Worm (Caenorhabditis elegans) whole organism, L3 larva: ENCODE data around the gene cutl-19.

Experiments
- R02D3.7 ChIP-seq: fragments of 150-350 bp; optimal IDR thresholded peaks from 2 replicates; lab custom pipeline; 2014; ENCODE audit warnings: missing biosample characterization, missing genetic modification characterization
- aly-2 ChIP-seq: fragments of 150-350 bp; optimal IDR thresholded peaks from 2 replicates; lab custom pipeline; 2014; ENCODE audit warnings: missing biosample characterization, missing genetic modification characterization
- ama-1 ChIP-seq: fragments of 150-350 bp; optimal IDR thresholded peaks from 2 replicates; lab custom pipeline; 2018
- ceh-16 ChIP-seq: sonication (generic microtip); optimal IDR thresholded peaks from 2 replicates; lab custom pipeline; 2017; ENCODE audit warnings: missing biosample characterization, missing genetic modification characterization
- ceh-82 ChIP-seq: fragments of 150-350 bp; optimal IDR thresholded peaks from 2 replicates; lab custom pipeline; 2014; ENCODE audit warnings: missing biosample characterization, missing genetic modification characterization
- egl-27 ChIP-seq: sonication (generic microtip); optimal IDR thresholded peaks from 4 replicates; lab custom pipeline; 2017; ENCODE audit warnings: missing biosample characterization, missing genetic modification reagents, missing genetic modification characterization
- elt-2 ChIP-seq: sonication (generic microtip); optimal IDR thresholded peaks from 2 replicates; lab custom pipeline; 2016; ENCODE audit warnings: missing genetic modification reagents, mild to moderate bottlenecking, missing genetic modification characterization, missing compliant biosample characterization
- eor-1 ChIP-seq, 2 experiments: fragments of 150-350 bp; optimal IDR thresholded peaks; 2 replicates each; lab custom pipeline; 2014 to 2018; ENCODE audit warnings: missing biosample characterization in 2 of 2, missing genetic modification characterization in 2 of 2
- fkh-10 ChIP-seq: sonication (generic microtip); optimal IDR thresholded peaks from 2 replicates; lab custom pipeline; 2017; ENCODE audit warnings: missing biosample characterization, missing genetic modification reagents, missing genetic modification characterization
- fkh-2 ChIP-seq: fragments of 150-350 bp; optimal IDR thresholded peaks from 2 replicates; lab custom pipeline; 2014; ENCODE audit warnings: missing biosample characterization, missing genetic modification reagents, missing genetic modification characterization
- fos-1 ChIP-seq: fragments of 150-350 bp; optimal IDR thresholded peaks from 2 replicates; lab custom pipeline; 2014; ENCODE audit warnings: missing biosample characterization, missing genetic modification characterization
- hmg-11 ChIP-seq: sonication (generic microtip); optimal IDR thresholded peaks from 2 replicates; lab custom pipeline; 2016; ENCODE audit warnings: missing genetic modification characterization, missing compliant biosample characterization
- jun-1 ChIP-seq: fragments of 150-350 bp; optimal IDR thresholded peaks from 2 replicates; lab custom pipeline; 2014; ENCODE audit warnings: missing biosample characterization, missing genetic modification reagents, missing genetic modification characterization
- lin-15B ChIP-seq: fragments of 150-350 bp; optimal IDR thresholded peaks from 2 replicates; lab custom pipeline; 2014; ENCODE audit warnings: missing biosample characterization, missing genetic modification characterization
- lin-39 ChIP-seq: fragments of 150-350 bp; optimal IDR thresholded peaks from 2 replicates; lab custom pipeline; 2018; ENCODE audit warnings: missing biosample characterization, missing genetic modification reagents, missing genetic modification characterization
- lsy-12 ChIP-seq: sonication (generic microtip); optimal IDR thresholded peaks from 2 replicates; lab custom pipeline; 2016; ENCODE audit warnings: mild to moderate bottlenecking, missing genetic modification characterization, missing compliant biosample characterization
- mdl-1 ChIP-seq: fragments of 150-350 bp; optimal IDR thresholded peaks from 2 replicates; lab custom pipeline; 2014; ENCODE audit warnings: missing biosample characterization, missing genetic modification characterization
- nfya-1 ChIP-seq: sonication (generic microtip); optimal IDR thresholded peaks from 2 replicates; lab custom pipeline; 2017; ENCODE audit warnings: missing genetic modification characterization, mild to moderate bottlenecking, missing compliant biosample characterization, antibody characterized with exemption, moderate library complexity; ENCODE audit not compliant: insufficient read depth
- nhr-11 ChIP-seq: fragments of 150-350 bp; optimal IDR thresholded peaks from 2 replicates; lab custom pipeline; 2014; ENCODE audit warnings: missing biosample characterization, missing genetic modification characterization
- nhr-23 ChIP-seq: fragments of 150-350 bp; optimal IDR thresholded peaks from 2 replicates; lab custom pipeline; 2014; ENCODE audit warnings: missing biosample characterization, missing genetic modification reagents, missing genetic modification characterization
- nhr-237 ChIP-seq: fragments of 150-350 bp; optimal IDR thresholded peaks from 2 replicates; lab custom pipeline; 2014; ENCODE audit warnings: missing biosample characterization, missing genetic modification characterization
- nhr-25 ChIP-seq: sonication (generic microtip); optimal IDR thresholded peaks from 2 replicates; lab custom pipeline; 2017; ENCODE audit warnings: missing biosample characterization, missing genetic modification characterization
- nhr-43 ChIP-seq: sonication (generic microtip); optimal IDR thresholded peaks from 2 replicates; lab custom pipeline; 2016; ENCODE audit warnings: mild to moderate bottlenecking, missing genetic modification characterization, missing compliant biosample characterization; ENCODE audit not compliant: poor library complexity, severe bottlenecking
- nhr-67 ChIP-seq: fragments of 150-350 bp; optimal IDR thresholded peaks from 2 replicates; lab custom pipeline; 2014; ENCODE audit warnings: missing biosample characterization, missing genetic modification characterization
- pha-4 ChIP-seq: fragments of 150-350 bp; optimal IDR thresholded peaks from 2 replicates; lab custom pipeline; 2014; ENCODE audit warnings: missing biosample characterization, missing genetic modification reagents, missing genetic modification characterization
- pqm-1 ChIP-seq: fragments of 150-350 bp; optimal IDR thresholded peaks from 2 replicates; lab custom pipeline; 2017; ENCODE audit warnings: missing biosample characterization, missing genetic modification characterization, inconsistent platforms
- skn-1 ChIP-seq: fragments of 150-350 bp; optimal IDR thresholded peaks from 2 replicates; lab custom pipeline; 2014; ENCODE audit warnings: missing biosample characterization, missing genetic modification characterization
- snpc-4 ChIP-seq: fragments of 150-350 bp; optimal IDR thresholded peaks from 2 replicates; lab custom pipeline; 2014; ENCODE audit warnings: missing biosample characterization, missing genetic modification characterization
- unc-39 ChIP-seq: sonication (generic microtip); optimal IDR thresholded peaks from 4 replicates; lab custom pipeline; 2017; ENCODE audit warnings: missing biosample characterization, missing genetic modification characterization
- unc-62 ChIP-seq: fragments of 150-350 bp; sonication (generic microtip); optimal IDR thresholded peaks from 4 replicates; lab custom pipeline; 2014; ENCODE audit warnings: missing biosample characterization, missing genetic modification reagents, missing genetic modification characterization
- zag-1 ChIP-seq: fragments of 150-350 bp; optimal IDR thresholded peaks from 2 replicates; lab custom pipeline; 2014; ENCODE audit warnings: missing biosample characterization, missing genetic modification characterization
- ztf-11 ChIP-seq: fragments of 150-350 bp; optimal IDR thresholded peaks from 2 replicates; lab custom pipeline; 2014; ENCODE audit warnings: missing biosample characterization, missing genetic modification characterization
- ztf-4 ChIP-seq: fragments of 150-350 bp; optimal IDR thresholded peaks from 2 replicates; lab custom pipeline; 2014; ENCODE audit warnings: missing biosample characterization, missing genetic modification characterization

The cutl-19 gene

ce11 chrIII:5225321-5225720, 7.9 kb upstream of the cutl-19 start, which contains the start of gene nex-1:
Gene nex-1 (plus strand): TSS chrIII:5225621.
- TF ChIP-seq lsy-12 (no peak), unc-39 (tag; lab: Kevin White, UChicago) (no peak), nhr-25 (tag; lab: Kevin White, UChicago) (no peak), zag-1 (tag; lab: Kevin White, UChicago) (no peak), pha-4 (no peak), nfya-1 (tag; lab: Kevin White, UChicago) (no peak), ztf-4 (no peak), nhr-237 (no peak), lin-15B (tag; lab: Kevin White, UChicago) (no peak), ztf-11 (tag; lab: Kevin White, UChicago) (no peak), ceh-82 (tag; lab: Kevin White, UChicago) (no peak), aly-2 (tag; lab: Kevin White, UChicago) (no peak), unc-62 (GFP tag; lab: Kevin White, UChicago) (no peak), mdl-1 (tag; lab: Kevin White, UChicago) (no peak), fkh-10 (GFP tag; lab: Kevin White, UChicago) (no peak)

DNA sequence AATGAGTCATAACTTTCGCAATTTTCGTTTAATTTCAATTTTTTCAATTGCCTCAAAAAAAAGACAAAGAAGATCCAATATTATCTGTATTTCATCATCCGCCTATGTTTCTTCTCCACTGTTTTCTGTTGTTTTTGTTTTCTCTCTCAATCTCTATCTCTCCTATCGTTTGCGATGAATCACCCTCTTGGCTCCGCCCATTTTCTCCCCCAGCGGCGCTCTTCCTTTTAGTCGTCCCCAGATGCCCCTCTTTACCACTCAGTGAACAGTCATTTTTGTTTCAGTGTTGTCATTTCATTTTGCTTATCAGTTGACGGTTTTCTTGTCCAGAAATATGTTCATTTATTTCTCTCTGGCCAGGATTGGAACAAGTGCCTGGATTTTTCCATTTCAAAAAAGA, 7.5 kb upstream of the cutl-19 start:
- no peak for TF ChIP-seq zag-1 (tag; lab: Kevin White, UChicago)
- TF ChIP-seq lsy-12: no peak
- peak; percentile 12 for TF ChIP-seq pha-4
- TF ChIP-seq fos-1 (tag; lab: Kevin White, UChicago): peak; percentile 10
- peak; percentile 12 for TF ChIP-seq pqm-1 (tag; lab: Kevin White, UChicago)
- no peak for TF ChIP-seq nhr-11 (tag; lab: Kevin White, UChicago)
- TF ChIP-seq hmg-11 (tag; lab: Kevin White, UChicago): no peak
- TF ChIP-seq fkh-2 (tag; lab: Kevin White, UChicago): no peak
- TF ChIP-seq nhr-23: peak; percentile 44
- no peak for TF ChIP-seq nhr-25 (tag; lab: Kevin White, UChicago)
- TF ChIP-seq unc-62 (GFP tag; lab: Kevin White, UChicago): no peak
- TF ChIP-seq nfya-1 (tag; lab: Kevin White, UChicago): peak; percentile 28
- peak; percentile 37 for TF ChIP-seq elt-2 (tag; lab: Kevin White, UChicago)
- peak; percentile 44 for TF ChIP-seq jun-1 (tag; lab: Kevin White, UChicago)
- TF ChIP-seq snpc-4: no peak
- peak; percentile 20 for TF ChIP-seq ama-1 (lab: Kevin White, UChicago)
- peak; percentile 3 for TF ChIP-seq egl-27 (tag; lab: Kevin White, UChicago)

- TF ChIP-seq pha-4 (peak; percentile 97), eor-1 (tag; optimal IDR thresholded peaks at IDR 0.05; lab: Kevin White, UChicago) (no peak)
These were observed 5.4 kb upstream of the cutl-19 start for ce11 chrIII:5222777-5223176.

DNA sequence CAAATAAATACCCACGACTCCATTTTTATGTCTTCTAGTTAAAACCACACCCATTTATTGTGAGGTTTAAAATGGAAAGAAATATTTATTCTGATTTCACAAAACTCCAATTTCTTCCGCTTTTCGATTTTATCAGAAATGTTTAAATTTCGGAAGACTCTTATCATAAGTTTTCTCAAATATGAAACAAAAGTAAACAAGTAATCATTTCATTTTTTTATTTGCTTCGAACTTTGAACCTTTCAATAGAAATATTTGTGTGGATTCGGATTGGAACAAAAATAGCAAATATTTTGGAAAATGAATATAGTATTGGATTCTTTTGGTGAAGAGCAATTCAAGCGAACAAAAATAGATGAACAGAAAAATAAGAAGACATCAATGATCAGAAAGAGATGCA, 4.4 kb upstream of the cutl-19 start:
- TF ChIP-seq pha-4 (peak; percentile 91), ama-1 (lab: Kevin White, UChicago) (no peak)

DNA sequence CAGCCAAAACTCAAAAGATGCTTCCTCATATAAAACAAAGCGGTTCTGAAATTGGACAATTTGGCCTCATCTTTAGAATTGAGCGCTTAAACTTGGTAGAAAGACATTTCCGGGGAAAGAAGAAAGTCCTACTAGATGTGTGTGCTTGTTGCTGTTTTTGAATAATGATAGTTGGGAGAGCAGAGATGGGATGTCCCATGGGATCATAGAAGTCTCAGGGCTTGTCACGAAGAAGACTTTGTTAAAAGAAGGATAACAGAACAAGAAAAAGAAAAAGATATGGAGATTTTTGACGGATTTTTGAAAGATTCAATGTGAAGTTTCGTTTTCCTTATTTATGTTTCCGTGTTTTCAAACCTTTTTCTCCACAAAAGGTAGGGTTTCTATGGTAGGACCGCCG, 1.3 kb upstream of the cutl-19 start, which contains the start of gene ZC155.2:
TSS of gene ZC155.2 (plus strand) at position 301 of the 400 bp plus-strand sequence.
- TF ChIP-seq pha-4 (no peak), lin-39 (tag; lab: Kevin White, UChicago) (peak; percentile 15)

ce11 chrIII:5215375-5215774, 2.0 kb downstream of the cutl-19 start, which contains the start of gene ZC155.4:
Gene ZC155.4 (minus strand): TSS chrIII:5215475.
- TF ChIP-seq nhr-11 (tag; lab: Kevin White, UChicago) (no peak), jun-1 (tag; lab: Kevin White, UChicago) (no peak), nhr-43 (tag; lab: Kevin White, UChicago) (no peak), nhr-67 (no peak), snpc-4 (no peak)
- TF ChIP-seq, all 47 proteins: peak for 0

ce11 chrIII:5214162-5214561, 3.2 kb downstream of the cutl-19 start:
- no peak for TF ChIP-seq nhr-11 (tag; lab: Kevin White, UChicago)
- TF ChIP-seq skn-1 (tag; lab: Kevin White, UChicago): no peak
- TF ChIP-seq nfya-1 (tag; lab: Kevin White, UChicago): no peak
- TF ChIP-seq lin-15B (tag; lab: Kevin White, UChicago): no peak
- TF ChIP-seq hmg-11 (tag; lab: Kevin White, UChicago): no peak
- TF ChIP-seq R02D3.7 (tag; lab: Kevin White, UChicago): no peak
- TF ChIP-seq ceh-16 (tag; lab: Kevin White, UChicago): no peak
- no peak for TF ChIP-seq egl-27 (tag; lab: Kevin White, UChicago)
- TF ChIP-seq zag-1 (tag; lab: Kevin White, UChicago): no peak
- no peak for TF ChIP-seq unc-39 (tag; lab: Kevin White, UChicago)
